Worm (Caenorhabditis elegans) whole organism, dauer: ENCODE results near the gene srj-6.

Source experiments
- unc-62 ChIP-seq: sonication (generic microtip); optimal IDR thresholded peaks from 2 replicates; lab custom pipeline; 2017; ENCODE audit warnings: missing biosample characterization, missing genetic modification reagents, missing genetic modification characterization

srj-6 gene

ce11 chrV:671342-671741 is 17.0 kb upstream of the srj-6 start, which contains the start of gene sru-24:
TSS of gene sru-24 (minus strand) at chrV:671442.
- no peak for TF ChIP-seq unc-62 (GFP tag; lab: Kevin White, UChicago)

- TF ChIP-seq unc-62 (GFP tag; lab: Kevin White, UChicago), result no peak
Observed at ce11 chrV:667459-667858, 13.2 kb upstream of the srj-6 start, which contains the start of gene nhr-180. TSS of gene nhr-180 (minus strand) at chrV:667510.

- no peak for TF ChIP-seq unc-62 (GFP tag; lab: Kevin White, UChicago)
Observed at ce11 chrV:664337-664847, 10.1 kb upstream of the srj-6 start, which contains the start of the genes F31F4.11 and srh-266. TSS of gene F31F4.11 (minus strand) at chrV:664437. TSS of gene srh-266 (plus strand) at chrV:664797.

ce11 chrV:660210-660609 is 5.9 kb upstream of the srj-6 start, which contains the start of gene F31F4.17:
TSS of gene F31F4.17 (minus strand) at chrV:660310.
- no peak for TF ChIP-seq unc-62 (GFP tag; lab: Kevin White, UChicago)

ce11 chrV:657678-658077 is 3.4 kb upstream of the srj-6 start, which contains the start of gene srh-246:
TSS of gene srh-246 (minus strand) at chrV:657778.
- no peak for TF ChIP-seq unc-62 (GFP tag; lab: Kevin White, UChicago)

- no peak for TF ChIP-seq unc-62 (GFP tag; lab: Kevin White, UChicago)
Observed at ce11 chrV:655823-656222, 1.5 kb upstream of the srj-6 start, which contains the start of gene srh-245. TSS of gene srh-245 (minus strand) at chrV:655923.

- TF ChIP-seq unc-62 (GFP tag; lab: Kevin White, UChicago), result no peak
Observed at ce11 chrV:652940-653339, 1.4 kb downstream of the srj-6 start, which contains the start of gene srj-5. TSS of gene srj-5 (minus strand) at chrV:653040.

ce11 chrV:646888-647287 is 7.4 kb downstream of the srj-6 start, which contains the start of gene ugt-42:
TSS of gene ugt-42 (plus strand) at chrV:647188.
- TF ChIP-seq unc-62 (GFP tag; lab: Kevin White, UChicago), result no peak

- no peak for TF ChIP-seq unc-62 (GFP tag; lab: Kevin White, UChicago)
Observed at ce11 chrV:646129-646528, 8.2 kb downstream of the srj-6 start, which contains the start of gene F48G7.12. TSS of gene F48G7.12 (minus strand) at chrV:646229.

ce11 chrV:642750-643149 is 11.6 kb downstream of the srj-6 start, which contains the start of gene nhr-190:
TSS of gene nhr-190 (minus strand) at chrV:642924.
- no peak for TF ChIP-seq unc-62 (GFP tag; lab: Kevin White, UChicago)

- TF ChIP-seq unc-62 (GFP tag; lab: Kevin White, UChicago), result no peak
Observed at ce11 chrV:638328-638727, 16.0 kb downstream of the srj-6 start, which contains the start of gene srj-37. TSS of gene srj-37 (plus strand) at chrV:638628.

- TF ChIP-seq unc-62 (GFP tag; lab: Kevin White, UChicago), result no peak
Observed at ce11 chrV:636281-636680, 18.0 kb downstream of the srj-6 start, which contains the start of gene pals-31. TSS of gene pals-31 (plus strand) at chrV:636581.

- no peak for TF ChIP-seq unc-62 (GFP tag; lab: Kevin White, UChicago)
Observed at ce11 chrV:635630-636029, 18.7 kb downstream of the srj-6 start.

ce11 chrV:634855-635254 is 19.4 kb downstream of the srj-6 start, which contains the start of gene F48G7.10:
TSS of gene F48G7.10 (minus strand) at chrV:634955.
- no peak for TF ChIP-seq unc-62 (GFP tag; lab: Kevin White, UChicago)

ce11 chrV:631832-632231 is 22.5 kb downstream of the srj-6 start:
- no peak for TF ChIP-seq unc-62 (GFP tag; lab: Kevin White, UChicago)

- TF ChIP-seq unc-62 (GFP tag; lab: Kevin White, UChicago), result no peak
Observed at ce11 chrV:628527-628926, 25.8 kb downstream of the srj-6 start, which contains the start of gene F48G7.9. TSS of gene F48G7.9 (minus strand) at chrV:628627.

ce11 chrV:627585-627984 is 26.7 kb downstream of the srj-6 start, which contains the start of gene F48G7.8:
TSS of gene F48G7.8 (minus strand) at chrV:627685.
- TF ChIP-seq unc-62 (GFP tag; lab: Kevin White, UChicago), result no peak
